Worm (Caenorhabditis elegans): Measurements from ENCODE around the gene C08F11.3.

The C08F11.3 gene

ce11 chrIV:13665073-13665472, 45.8 kb downstream of the C08F11.3 start:
- no peak for TF ChIP-seq C38D4.7 (GFP tag; optimal IDR thresholded peaks at IDR 0.05)
- TF ChIP-seq ceh-30 (tag; optimal IDR thresholded peaks at IDR 0.05): no peak
- no peak for TF ChIP-seq ceh-19 (GFP tag; optimal IDR thresholded peaks at IDR 0.05)
- no peak for TF ChIP-seq gmeb-2 (tag; optimal IDR thresholded peaks at IDR 0.05)
- no peak for TF ChIP-seq ceh-45 (GFP tag; IDR thresholded peaks at IDR 0.05)
- TF ChIP-seq pha-2 (tag; optimal IDR thresholded peaks at IDR 0.05): no peak
- no peak for TF ChIP-seq fkh-6 (tag; optimal IDR thresholded peaks at IDR 0.05)
- TF ChIP-seq che-1 (tag; optimal IDR thresholded peaks at IDR 0.05): no peak
- TF ChIP-seq fkh-10 (GFP tag; optimal IDR thresholded peaks at IDR 0.05): no peak
- TF ChIP-seq mec-3 (tag; optimal IDR thresholded peaks at IDR 0.05; ENCODE audit: borderline replicate concordance): no peak

ce11 chrIV:13666849-13667430, 47.6 kb downstream of the C08F11.3 start, which contains the start of gene fbxa-215:
Gene fbxa-215 (minus strand): TSS chrIV:13666909.
- TF ChIP-seq fkh-10 (GFP tag; optimal IDR thresholded peaks at IDR 0.05) (no peak), ahr-1 (tag; optimal IDR thresholded peaks at IDR 0.05) (no peak), npax-4 (tag; optimal IDR thresholded peaks at IDR 0.05) (no peak), hlh-30 (tag; optimal IDR thresholded peaks at IDR 0.05; ENCODE audit: insufficient read depth) (no peak), eyg-1 (tag; optimal IDR thresholded peaks at IDR 0.05) (no peak), syd-9 (tag; optimal IDR thresholded peaks at IDR 0.05) (no peak)

Measured in whole organism, late embryonic.